Worm (Caenorhabditis elegans): ENCODE data around the gene ZK813.4.

ZK813.4 gene

DNA sequence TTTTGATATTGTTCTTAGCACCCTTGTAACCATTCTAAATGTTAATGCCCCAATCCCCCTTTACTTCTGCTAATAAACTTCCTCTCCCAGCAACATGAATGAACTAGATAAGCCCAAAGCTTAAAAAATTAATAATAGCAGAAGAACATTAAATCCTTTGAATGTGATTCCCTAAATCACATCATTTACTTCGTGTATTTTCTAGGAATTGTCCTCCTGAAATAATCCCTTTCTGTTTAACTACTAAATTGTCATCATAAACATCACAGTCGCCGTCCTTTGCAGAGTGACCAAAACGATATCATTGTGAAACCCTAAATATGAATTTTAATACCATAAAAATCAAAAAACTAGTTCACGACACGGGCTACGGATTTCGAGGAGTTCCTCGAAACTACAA lies 13.9 kb downstream of the ZK813.4 start (continued):
- TF ChIP-seq nhr-77 (tag; optimal IDR thresholded peaks at IDR 0.05): no peak
- no peak for TF ChIP-seq mep-1 (tag; optimal IDR thresholded peaks at IDR 0.05)
- no peak for TF ChIP-seq alr-1 (tag; optimal IDR thresholded peaks at IDR 0.05; ENCODE audit: borderline replicate concordance)
- no peak for TF ChIP-seq nhr-28 (tag; optimal IDR thresholded peaks at IDR 0.05)
- no peak for TF ChIP-seq tlp-1 (tag; optimal IDR thresholded peaks at IDR 0.05)
- no peak for TF ChIP-seq ceh-88 (GFP tag; IDR thresholded peaks at IDR 0.05)
- TF ChIP-seq nhr-237 (tag; optimal IDR thresholded peaks at IDR 0.05): no peak

DNA sequence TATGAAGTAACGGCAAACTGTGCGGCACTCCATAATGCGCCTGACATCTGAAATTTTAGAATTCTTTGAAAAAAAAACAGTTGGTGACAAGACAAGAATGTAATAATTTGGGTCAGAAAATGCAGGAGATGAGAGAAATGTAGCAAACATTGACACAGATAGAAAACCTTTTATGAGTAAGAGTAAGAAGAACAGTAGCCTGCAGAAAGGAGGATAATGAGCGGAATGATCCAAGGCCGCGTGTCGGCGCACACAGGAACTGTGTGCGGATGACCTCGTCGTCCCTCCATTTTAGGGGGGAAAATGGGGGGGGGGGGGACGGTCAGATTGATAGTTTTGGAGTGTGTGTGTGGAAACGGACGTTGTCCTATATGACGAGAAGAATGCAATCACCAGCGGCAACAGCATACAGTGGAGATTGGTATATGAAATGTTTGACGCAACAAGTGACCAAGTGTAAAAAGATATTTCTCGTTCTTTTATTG lies 15.2 kb downstream of the ZK813.4 start, which contains the start of gene dhs-27:
TSS of gene dhs-27 (minus strand) at position 51 of the 485 bp plus-strand sequence.
- TF ChIP-seq lin-14 (GFP tag; optimal IDR thresholded peaks at IDR 0.05) (peak; percentile 89), nhr-90 (tag; optimal IDR thresholded peaks at IDR 0.05; ENCODE audit: poor library complexity) (peak; percentile 6), elt-3 (tag; optimal IDR thresholded peaks at IDR 0.05) (peak in 1 of 6 experiments; percentile 18), C04F5.9 (tag; optimal IDR thresholded peaks at IDR 0.05) (no peak), aly-2 (tag; optimal IDR thresholded peaks at IDR 0.05) (no peak), mep-1 (tag; optimal IDR thresholded peaks at IDR 0.05) (peak; percentile 17), blmp-1 (tag; optimal IDR thresholded peaks at IDR 0.05) (peak; percentile 68), nhr-85 (tag) (peak; percentile 85), lin-15B (tag; optimal IDR thresholded peaks at IDR 0.05) (no peak), snu-23 (GFP tag; optimal IDR thresholded peaks at IDR 0.05) (peak; percentile 21), grh-1 (GFP tag; IDR thresholded peaks at IDR 0.05) (0 out of 2 replicates have a peak, but pooled peaks have one; percentile 34)

DNA sequence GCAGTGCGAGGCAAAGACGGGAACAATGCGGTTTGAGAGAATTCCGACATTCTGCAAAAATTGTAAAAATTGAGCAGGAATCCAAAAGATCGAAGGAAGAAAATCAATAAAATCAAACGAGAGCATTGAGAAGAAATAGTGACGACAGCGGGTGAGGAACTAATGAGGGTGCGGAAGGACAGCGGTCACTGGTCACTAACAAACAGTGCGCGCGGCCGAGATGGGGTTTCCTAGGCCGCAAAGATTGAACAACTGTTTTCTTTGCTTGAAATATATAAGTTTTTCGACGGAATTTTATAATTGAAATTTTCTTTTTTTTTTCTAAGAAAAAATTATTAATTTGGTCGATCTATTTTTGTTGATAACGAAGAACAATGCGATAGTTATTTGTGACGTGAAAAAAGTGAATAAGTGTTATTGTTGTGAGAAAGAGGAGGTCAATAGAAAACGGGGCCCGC lies 18.3 kb downstream of the ZK813.4 start, which contains the start of gene unc-78:
TSS of gene unc-78 (minus strand) at position 51 of the 458 bp plus-strand sequence.
- TF ChIP-seq ceh-82 (tag; optimal IDR thresholded peaks at IDR 0.05): no peak
- no peak for TF ChIP-seq mep-1 (tag; optimal IDR thresholded peaks at IDR 0.05)
- TF ChIP-seq aha-1 (tag; optimal IDR thresholded peaks at IDR 0.05): no peak
- no peak for TF ChIP-seq aly-2 (tag; optimal IDR thresholded peaks at IDR 0.05)
- TF ChIP-seq lin-35 (GFP tag; optimal IDR thresholded peaks at IDR 0.05): no peak
- no peak for TF ChIP-seq unc-130 (tag; optimal IDR thresholded peaks at IDR 0.05)
- TF ChIP-seq rnt-1 (tag; optimal IDR thresholded peaks at IDR 0.05): peak; percentile 38
- no peak for TF ChIP-seq efl-1 (optimal IDR thresholded peaks at IDR 0.05)
- TF ChIP-seq efl-1 (GFP tag; optimal IDR thresholded peaks at IDR 0.05 in 1 of 2): peak in 1 of 2 experiments; percentile 66
- TF ChIP-seq ceh-90 (tag; optimal IDR thresholded peaks at IDR 0.05): no peak
- TF ChIP-seq zag-1 (tag; optimal IDR thresholded peaks at IDR 0.05): no peak
- TF ChIP-seq nhr-90 (tag; optimal IDR thresholded peaks at IDR 0.05; ENCODE audit: poor library complexity): no peak
- no peak for TF ChIP-seq egl-13 (tag; optimal IDR thresholded peaks at IDR 0.05)
- peak; percentile 53 for TF ChIP-seq lin-14 (GFP tag; optimal IDR thresholded peaks at IDR 0.05)
- TF ChIP-seq sptf-1 (tag; optimal IDR thresholded peaks at IDR 0.05): no peak
- TF ChIP-seq unc-62 (GFP tag; optimal IDR thresholded peaks at IDR 0.05): no peak
- TF ChIP-seq C16A3.4 (tag; optimal IDR thresholded peaks at IDR 0.05): no peak
- TF ChIP-seq ceh-88 (GFP tag; IDR thresholded peaks at IDR 0.05): no peak

DNA sequence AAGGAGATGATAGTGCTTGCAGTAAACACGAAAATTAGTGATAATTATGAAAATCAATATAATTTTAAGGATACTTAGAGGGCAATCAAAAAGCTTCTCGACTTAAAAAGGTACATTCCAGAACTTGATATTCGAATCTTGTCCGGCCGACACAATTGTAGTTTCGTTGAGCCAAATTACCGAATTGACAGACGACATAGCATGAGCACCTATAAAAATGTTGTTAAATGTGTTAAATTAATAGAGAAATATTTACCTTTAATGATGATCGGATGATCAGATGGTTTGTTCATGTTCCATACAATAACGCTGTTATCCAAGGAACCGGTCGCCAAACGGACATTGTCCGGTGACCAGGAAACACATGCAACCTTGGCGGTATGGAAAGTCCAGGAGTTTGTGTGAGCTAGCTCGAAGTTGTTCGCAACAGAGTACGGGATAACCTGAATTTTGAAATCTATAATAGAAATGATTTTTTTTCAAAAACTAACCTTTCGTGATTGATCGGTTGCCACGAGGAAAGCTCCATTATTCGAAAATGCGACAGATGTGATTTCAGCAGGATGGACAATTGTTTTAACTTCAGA lies 21.1 kb downstream of the ZK813.4 start:
- TF ChIP-seq unc-86 (tag; optimal IDR thresholded peaks at IDR 0.05): no peak
- TF ChIP-seq ces-1 (GFP tag; optimal IDR thresholded peaks at IDR 0.05): no peak
- TF ChIP-seq ceh-82 (tag; optimal IDR thresholded peaks at IDR 0.05): no peak
- TF ChIP-seq nhr-19 (GFP tag; conservative IDR thresholded peaks at IDR 0.05): no peak
- no peak for TF ChIP-seq unc-30 (tag; optimal IDR thresholded peaks at IDR 0.05)
- TF ChIP-seq tbx-2 (tag; optimal IDR thresholded peaks at IDR 0.05): no peak
- no peak for TF ChIP-seq hlh-17 (GFP tag; optimal IDR thresholded peaks at IDR 0.05; ENCODE audit: borderline replicate concordance)
- TF ChIP-seq egl-27 (tag; optimal IDR thresholded peaks at IDR 0.05): no peak
- TF ChIP-seq tlp-1 (tag; optimal IDR thresholded peaks at IDR 0.05): no peak
- no peak for TF ChIP-seq nhr-76 (tag; optimal IDR thresholded peaks at IDR 0.05)
- TF ChIP-seq ztf-4 (tag; optimal IDR thresholded peaks at IDR 0.05): no peak
- no peak for TF ChIP-seq ceh-63 (GFP tag; optimal IDR thresholded peaks at IDR 0.05)
